Fruit fly (Drosophila melanogaster) whole organism, embryonic: ENCODE measurements around the gene Tmem214.

Experiments used
- Aef1 ChIP-seq: fragments of 200-800 bp; sonication (Bioruptor generic); IDR thresholded peaks from 3 replicates; pipeline ENCODE4 v1.3.6; 2022; ENCODE audit warnings: missing biosample characterization, missing genetic modification characterization
- B-H2 ChIP-seq: fragments of 200-800 bp; sonication (Bioruptor generic); optimal IDR thresholded peaks from 2 replicates; lab custom pipeline; 2018; ENCODE audit warnings: missing biosample characterization, mild to moderate bottlenecking, missing genetic modification characterization
- C15 ChIP-seq: fragments of 200-800 bp; sonication (Bioruptor generic); IDR thresholded peaks from 3 replicates; pipeline ENCODE4 v1.3.6; 2022; ENCODE audit warnings: missing biosample characterization, missing genetic modification characterization
- CG12104 ChIP-seq: fragments of 200-800 bp; sonication (Bioruptor generic); optimal IDR thresholded peaks from 3 replicates; lab custom pipeline; 2016; ENCODE audit warnings: missing biosample characterization, missing genetic modification characterization
- CG12744 ChIP-seq: fragments of 200-800 bp; sonication (Bioruptor generic); optimal IDR thresholded peaks from 2 replicates; lab custom pipeline; 2016; ENCODE audit warnings: missing biosample characterization, missing genetic modification characterization
- CG13424 ChIP-seq: fragments of 200-800 bp; sonication (Bioruptor generic); optimal IDR thresholded peaks from 2 replicates; lab custom pipeline; 2019; ENCODE audit warnings: missing biosample characterization, mild to moderate bottlenecking, missing genetic modification characterization, moderate library complexity
- CG15269 ChIP-seq: fragments of 200-800 bp; sonication (Bioruptor generic); optimal IDR thresholded peaks from 2 replicates; lab custom pipeline; 2018; ENCODE audit warnings: missing biosample characterization, mild to moderate bottlenecking, missing genetic modification characterization, moderate library complexity
- CG1529 ChIP-seq: fragments of 200-800 bp; sonication (Bioruptor generic); optimal IDR thresholded peaks from 3 replicates; lab custom pipeline; 2018; ENCODE audit warnings: missing biosample characterization, missing genetic modification characterization
- CG18599 ChIP-seq: fragments of 200-800 bp; sonication (Bioruptor generic); optimal IDR thresholded peaks from 3 replicates; lab custom pipeline; 2017; ENCODE audit warnings: missing biosample characterization, missing genetic modification characterization, mild to moderate bottlenecking, moderate library complexity, missing genetic modification reagents
- CG2202 ChIP-seq: fragments of 200-800 bp; sonication (Bioruptor generic); optimal IDR thresholded peaks from 2 replicates; lab custom pipeline; 2018; ENCODE audit warnings: missing biosample characterization, mild to moderate bottlenecking, missing genetic modification characterization
- CG31388 ChIP-seq: fragments of 200-800 bp; sonication (Bioruptor generic); optimal IDR thresholded peaks from 2 replicates; lab custom pipeline; 2016; ENCODE audit warnings: missing biosample characterization, missing genetic modification characterization
- CG3407 ChIP-seq: fragments of 200-800 bp; sonication (Bioruptor generic); optimal IDR thresholded peaks from 2 replicates; lab custom pipeline; 2018; ENCODE audit warnings: missing biosample characterization, mild to moderate bottlenecking, missing genetic modification characterization
- CG4730 ChIP-seq: fragments of 200-800 bp; sonication (Bioruptor generic); IDR thresholded peaks from 2 replicates; pipeline ENCODE4 v1.3.6; 2022; ENCODE audit warnings: missing biosample characterization, missing genetic modification characterization
- CG4854 ChIP-seq: fragments of 200-800 bp; sonication (Bioruptor generic); optimal IDR thresholded peaks from 2 replicates; lab custom pipeline; 2016; ENCODE audit warnings: missing biosample characterization, missing genetic modification characterization, inconsistent platforms
- CG7928 ChIP-seq: fragments of 200-800 bp; sonication (Bioruptor generic); optimal IDR thresholded peaks from 2 replicates; lab custom pipeline; 2017; ENCODE audit warnings: missing biosample characterization, mild to moderate bottlenecking, missing genetic modification characterization
- CkIIα-i1 ChIP-seq: fragments of 200-800 bp; sonication (Bioruptor generic); IDR thresholded peaks from 2 replicates; pipeline ENCODE4 v1.3.6; 2022; ENCODE audit warnings: missing biosample characterization, missing genetic modification characterization
- Dip2 ChIP-seq: fragments of 200-800 bp; sonication (Bioruptor generic); IDR thresholded peaks from 2 replicates; pipeline ENCODE4 v1.3.6; 2022; ENCODE audit warnings: missing biosample characterization, missing genetic modification characterization
- Dip3 ChIP-seq: fragments of 200-800 bp; sonication (Bioruptor generic); optimal IDR thresholded peaks from 3 replicates; lab custom pipeline; 2016; ENCODE audit warnings: missing biosample characterization, missing genetic modification characterization
- Doc2 ChIP-seq: fragments of 200-800 bp; sonication (Bioruptor generic); IDR thresholded peaks from 2 replicates; pipeline ENCODE4 v1.3.6; 2022; ENCODE audit warnings: missing biosample characterization, missing genetic modification characterization
- Drgx ChIP-seq: fragments of 200-800 bp; sonication (Bioruptor generic); IDR thresholded peaks from 2 replicates; pipeline ENCODE4 v1.3.6; 2022; ENCODE audit warnings: missing biosample characterization, missing genetic modification characterization
- Elba2 ChIP-seq: fragments of 200-800 bp; sonication (Bioruptor generic); optimal IDR thresholded peaks from 3 replicates; lab custom pipeline; 2016; ENCODE audit warnings: missing biosample characterization, missing genetic modification characterization
- Ets97D ChIP-seq: fragments of 200-800 bp; sonication (Bioruptor generic); optimal IDR thresholded peaks from 3 replicates; lab custom pipeline; 2016; ENCODE audit warnings: missing biosample characterization, missing genetic modification characterization
- Fer1 ChIP-seq: fragments of 200-800 bp; sonication (Bioruptor generic); optimal IDR thresholded peaks from 2 replicates; lab custom pipeline; 2017; ENCODE audit warnings: missing biosample characterization, mild to moderate bottlenecking, missing genetic modification characterization
- Hand ChIP-seq: fragments of 200-800 bp; sonication (Bioruptor generic); optimal IDR thresholded peaks from 2 replicates; lab custom pipeline; 2017; ENCODE audit warnings: mild to moderate bottlenecking, missing biosample characterization, missing genetic modification reagents, missing genetic modification characterization
- Hr3 ChIP-seq: fragments of 200-800 bp; sonication (Bioruptor generic); optimal IDR thresholded peaks from 3 replicates; lab custom pipeline; 2016; ENCODE audit warnings: missing biosample characterization, missing genetic modification characterization
- Hsf ChIP-seq: fragments of 200-800 bp; sonication (Bioruptor generic); optimal IDR thresholded peaks from 3 replicates; lab custom pipeline; 2016; ENCODE audit warnings: missing biosample characterization, missing genetic modification characterization
- Lpt ChIP-seq: fragments of >200 bp; optimal IDR thresholded peaks from 2 replicates; lab custom pipeline; 2018; ENCODE audit warnings: missing biosample characterization, missing genetic modification characterization
- Neu2 ChIP-seq: fragments of 200-800 bp; sonication (Bioruptor generic); optimal IDR thresholded peaks from 3 replicates; lab custom pipeline; 2016; ENCODE audit warnings: missing biosample characterization, missing genetic modification characterization, borderline replicate concordance
- Nf-YC ChIP-seq: fragments of 200-800 bp; optimal IDR thresholded peaks from 3 replicates; lab custom pipeline; 2019; ENCODE audit warnings: missing biosample characterization, mild to moderate bottlenecking, missing genetic modification characterization, moderate library complexity
- Scr ChIP-seq: fragments of 200-800 bp; sonication (Bioruptor generic); IDR thresholded peaks from 2 replicates; pipeline ENCODE4 v1.3.6; 2022; ENCODE audit warnings: missing biosample characterization, missing genetic modification characterization; ENCODE audit not compliant: partially characterized antibody
- Xrp1 ChIP-seq: fragments of 200-800 bp; sonication (Bioruptor generic); IDR thresholded peaks from 2 replicates; pipeline ENCODE4 v1.3.6; 2022; ENCODE audit warnings: missing biosample characterization, missing genetic modification characterization
- YL-1 ChIP-seq: fragments of 200-800 bp; sonication (Bioruptor generic); optimal IDR thresholded peaks from 3 replicates; lab custom pipeline; 2017; ENCODE audit warnings: missing biosample characterization, mild to moderate bottlenecking, missing genetic modification characterization
- cato ChIP-seq: fragments of 200-800 bp; sonication (Bioruptor generic); optimal IDR thresholded peaks from 2 replicates; lab custom pipeline; 2016; ENCODE audit warnings: missing biosample characterization, missing genetic modification characterization, borderline replicate concordance
- ci ChIP-seq: fragments of 200-800 bp; sonication (Bioruptor generic); IDR thresholded peaks from 3 replicates; pipeline ENCODE4 v1.3.6; 2022; ENCODE audit warnings: missing biosample characterization, missing genetic modification characterization
- disco-r ChIP-seq: fragments of 200-800 bp; sonication (Bioruptor generic); optimal IDR thresholded peaks from 2 replicates; lab custom pipeline; 2016; ENCODE audit warnings: missing biosample characterization, missing genetic modification characterization
- dpn ChIP-seq, 2 experiments: fragments of 200-800 bp; sonication (Bioruptor generic); optimal IDR thresholded peaks; 3 replicates each; lab custom pipeline; 2016; ENCODE audit warnings: missing biosample characterization in 2 of 2, missing genetic modification characterization in 2 of 2
- ewg ChIP-seq: fragments of 200-800 bp; sonication (Bioruptor generic); optimal IDR thresholded peaks from 3 replicates; lab custom pipeline; 2017; ENCODE audit warnings: mild to moderate bottlenecking, missing biosample characterization, missing genetic modification reagents, missing genetic modification characterization
- fu2 ChIP-seq: fragments of 200-800 bp; sonication (Bioruptor generic); optimal IDR thresholded peaks from 2 replicates; lab custom pipeline; 2016; ENCODE audit warnings: missing biosample characterization, missing genetic modification characterization
- jumu ChIP-seq: fragments of 200-800 bp; sonication (Bioruptor generic); optimal IDR thresholded peaks from 3 replicates; lab custom pipeline; 2016; ENCODE audit warnings: missing biosample characterization, missing genetic modification characterization
- kah ChIP-seq: fragments of 200-800 bp; sonication (Bioruptor generic); optimal IDR thresholded peaks from 2 replicates; lab custom pipeline; 2018; ENCODE audit warnings: missing biosample characterization, mild to moderate bottlenecking, missing genetic modification characterization
- lola ChIP-seq, 3 experiments: fragments of >200 bp in 2 of 3; fragments of 200-800 bp in 1 of 3; sonication (Bioruptor generic) in 1 of 3; optimal IDR thresholded peaks; 2 replicates each; lab custom pipeline; 2017 to 2019; ENCODE audit warnings: missing biosample characterization in 3 of 3, missing genetic modification characterization in 3 of 3, mild to moderate bottlenecking in 1 of 3, moderate library complexity in 1 of 3
- mam ChIP-seq: fragments of 200-800 bp; sonication (Bioruptor generic); optimal IDR thresholded peaks from 3 replicates; lab custom pipeline; 2016; ENCODE audit warnings: missing biosample characterization, missing genetic modification characterization
- oc ChIP-seq: fragments of 200-800 bp; sonication (Bioruptor generic); optimal IDR thresholded peaks from 2 replicates; lab custom pipeline; 2018; ENCODE audit warnings: missing biosample characterization, mild to moderate bottlenecking, missing genetic modification characterization, moderate library complexity
- pb ChIP-seq: fragments of 200-800 bp; sonication (Bioruptor generic); optimal IDR thresholded peaks from 3 replicates; lab custom pipeline; 2016; ENCODE audit warnings: missing biosample characterization, missing genetic modification characterization
- run ChIP-seq: fragments of 200-800 bp; sonication (Bioruptor generic); optimal IDR thresholded peaks from 3 replicates; lab custom pipeline; 2018; ENCODE audit warnings: missing biosample characterization, mild to moderate bottlenecking, missing genetic modification characterization
- slou ChIP-seq: fragments of 200-800 bp; sonication (Bioruptor generic); optimal IDR thresholded peaks from 3 replicates; lab custom pipeline; 2016; ENCODE audit warnings: missing biosample characterization, missing genetic modification characterization
- tna ChIP-seq: fragments of 200-800 bp; sonication (Bioruptor generic); IDR thresholded peaks from 2 replicates; pipeline ENCODE4 v1.3.6; 2022; ENCODE audit warnings: missing biosample characterization, missing genetic modification characterization; ENCODE audit not compliant: partially characterized antibody
- wek ChIP-seq: fragments of 200-800 bp; sonication (Bioruptor generic); optimal IDR thresholded peaks from 3 replicates; lab custom pipeline; 2018; ENCODE audit warnings: missing biosample characterization, mild to moderate bottlenecking, missing genetic modification characterization, moderate library complexity
- zen2 ChIP-seq: fragments of 200-800 bp; sonication (Bioruptor generic); IDR thresholded peaks from 3 replicates; pipeline ENCODE4 v1.3.6; 2022; ENCODE audit warnings: missing biosample characterization, missing genetic modification characterization; ENCODE audit not compliant: partially characterized antibody
- zf30C ChIP-seq: fragments of 200-800 bp; sonication (Bioruptor generic); optimal IDR thresholded peaks from 3 replicates; lab custom pipeline; 2018; ENCODE audit warnings: missing biosample characterization, mild to moderate bottlenecking, missing genetic modification characterization

Tmem214 gene

dm6 chr2L:10967257-10968008, 2.6 kb downstream of the Tmem214 start (continued):
- TF ChIP-seq CG4854 (GFP tag; lab: Kevin White, UChicago), result no peak
- no peak for TF ChIP-seq Fer1 (GFP tag; lab: Kevin White, UChicago)
- no peak for TF ChIP-seq run (tag; lab: Kevin White, UChicago)
- TF ChIP-seq CG2202 (tag; lab: Kevin White, UChicago), result no peak
- TF ChIP-seq CG18599 (GFP tag; lab: Kevin White, UChicago), result peak; percentile 36
- TF ChIP-seq cato, result no peak
- TF ChIP-seq Drgx (GFP tag; lab: Robert Waterston, UW), result no peak; the same call in 1 of the 2 replicates
- no peak for TF ChIP-seq CG12104 (GFP tag; lab: Kevin White, UChicago)
- TF ChIP-seq Ets97D (GFP tag; lab: Kevin White, UChicago), result no peak
- no peak for TF ChIP-seq disco-r (GFP tag; lab: Kevin White, UChicago)
- no peak for TF ChIP-seq CG12744 (GFP tag; lab: Kevin White, UChicago)
- no peak for TF ChIP-seq Neu2
- no peak for TF ChIP-seq zen2 (GFP tag; lab: Robert Waterston, UW)
- no peak for TF ChIP-seq Hsf (GFP tag; lab: Kevin White, UChicago)
- TF ChIP-seq CG31388 (GFP tag; lab: Kevin White, UChicago), result no peak
- TF ChIP-seq Dip3, result no peak
- TF ChIP-seq B-H2 (GFP tag; lab: Kevin White, UChicago), result no peak
- TF ChIP-seq Lpt (GFP tag; lab: Kevin White, UChicago), result no peak
- TF ChIP-seq Hr3, result no peak
- TF ChIP-seq zf30C (GFP tag; lab: Kevin White, UChicago), result no peak
- TF ChIP-seq Dip2 (GFP tag; lab: Robert Waterston, UW), result no peak
- TF ChIP-seq CkIIα-i1 (GFP tag; lab: Robert Waterston, UW), result no peak
- no peak for TF ChIP-seq Doc2 (GFP tag; lab: Robert Waterston, UW)
- no peak for TF ChIP-seq CG3407 (GFP tag; lab: Kevin White, UChicago)
- peak; percentile 92 for TF ChIP-seq YL-1 (GFP tag; lab: Kevin White, UChicago)
- TF ChIP-seq fu2, result no peak
- TF ChIP-seq slou (GFP tag; lab: Kevin White, UChicago), result no peak
- TF ChIP-seq CG7928 (GFP tag; lab: Kevin White, UChicago), result no peak
- TF ChIP-seq Aef1 (GFP tag; lab: Robert Waterston, UW), result no peak
- TF ChIP-seq dpn (GFP tag; optimal IDR thresholded peaks at IDR 0.05; lab: Kevin White, UChicago), result no peak
- TF ChIP-seq jumu, result no peak
- no peak for TF ChIP-seq CG1529 (GFP tag; lab: Kevin White, UChicago)
- peak; percentile 1 for TF ChIP-seq CG13424 (tag; lab: Kevin White, UChicago)
- no peak for TF ChIP-seq CG15269 (tag; lab: Kevin White, UChicago)
- TF ChIP-seq ewg (GFP tag; lab: Kevin White, UChicago), result peak; percentile 93
- no peak for TF ChIP-seq Xrp1 (GFP tag; lab: Robert Waterston, UW)
- TF ChIP-seq pb, result peak; percentile 27
- peak; percentile 78 for TF ChIP-seq Elba2 (GFP tag; lab: Kevin White, UChicago)
- no peak for TF ChIP-seq CG4730 (GFP tag; lab: Robert Waterston, UW)
- TF ChIP-seq Hand (GFP tag; lab: Kevin White, UChicago), result no peak
- no peak for TF ChIP-seq C15 (GFP tag; lab: Robert Waterston, UW)
- 0 out of 2 replicates have a peak, but pooled peaks have one; percentile 9 for TF ChIP-seq tna (GFP tag; lab: Robert Waterston, UW)
- TF ChIP-seq Nf-YC (tag; lab: Kevin White, UChicago), result peak; percentile 94
- 0 out of 3 replicates have a peak, but pooled peaks have one; percentile 54 for TF ChIP-seq ci (GFP tag; lab: Robert Waterston, UW)
- TF ChIP-seq wek (GFP tag; lab: Kevin White, UChicago), result no peak
- TF ChIP-seq mam, result peak; percentile 24
- TF ChIP-seq Scr, result no peak; the same call in 1 of the 2 replicates
- peak; percentile 46 for TF ChIP-seq kah (GFP tag; lab: Kevin White, UChicago)
- no peak for TF ChIP-seq lola (GFP tag; optimal IDR thresholded peaks at IDR 0.05; lab: Kevin White, UChicago)
- peak; percentile 52 for TF ChIP-seq oc (tag; lab: Kevin White, UChicago)
